Fruit fly (Drosophila melanogaster): ENCODE data around the gene Fhos.
A peak's percentile ranks its signal among the peaks of the same experiment; 100 is the strongest.

The Fhos gene

dm6 chr3L:8827133-8827867 is 73.9 kb downstream of the Fhos start, which contains the start of gene dally:
TSS of gene dally (plus strand) at chr3L:8827505.
- TF ChIP-seq Met (GFP tag; optimal IDR thresholded peaks at IDR 0.05) (peak; percentile 46), dsx (GFP tag; optimal IDR thresholded peaks at IDR 0.05; ENCODE audit: poor library complexity, severe bottlenecking) (peak; percentile 47), CG15336 (GFP tag; IDR thresholded peaks at IDR 0.05) (peak; percentile 54; the same call in 1 of the 2 replicates), CG32006 (GFP tag; optimal IDR thresholded peaks at IDR 0.05) (no peak), salr (GFP tag; optimal IDR thresholded peaks at IDR 0.05) (peak in 1 of 2 experiments; percentile 16), Ets96B (tag; optimal IDR thresholded peaks at IDR 0.05) (peak; percentile 13), net (GFP tag; optimal IDR thresholded peaks at IDR 0.05) (peak; percentile 64), svp (GFP tag) (no peak), CG16779 (tag; optimal IDR thresholded peaks at IDR 0.05) (peak; percentile 54), Sox14 (GFP tag; optimal IDR thresholded peaks at IDR 0.05) (peak; percentile 27), eg (GFP tag; IDR thresholded peaks at IDR 0.05) (peak; percentile 60; the same call in 2 of the 3 replicates), CG8319 (GFP tag; optimal IDR thresholded peaks at IDR 0.05) (no peak), CG9139 (GFP tag; optimal IDR thresholded peaks at IDR 0.05) (peak; percentile 64), Blimp-1 (GFP tag; optimal IDR thresholded peaks at IDR 0.05) (no peak), Eip75B (GFP tag; optimal IDR thresholded peaks at IDR 0.05) (peak; percentile 50), CG6854 (GFP tag; optimal IDR thresholded peaks at IDR 0.05) (peak; percentile 53), CG6792 (GFP tag; optimal IDR thresholded peaks at IDR 0.05) (no peak), CG10669 (GFP tag; optimal IDR thresholded peaks at IDR 0.05) (peak; percentile 17), lz (GFP tag; optimal IDR thresholded peaks at IDR 0.05) (peak; percentile 27), CG3919 (GFP tag; optimal IDR thresholded peaks at IDR 0.05) (peak; percentile 8), CG11294 (GFP tag; IDR thresholded peaks at IDR 0.05) (no peak), Hr39 (GFP tag; optimal IDR thresholded peaks at IDR 0.05) (no peak), CG6163 (GFP tag; IDR thresholded peaks at IDR 0.05) (peak; percentile 75), CG1621 (tag; optimal IDR thresholded peaks at IDR 0.05) (peak; percentile 16), CG8119 (GFP tag; IDR thresholded peaks at IDR 0.05) (peak; percentile 57; the same call in 1 of the 3 replicates), Lpt (GFP tag; optimal IDR thresholded peaks at IDR 0.05) (no peak), CG8632 (GFP tag; optimal IDR thresholded peaks at IDR 0.05) (peak; percentile 9), Sox102F (GFP tag; optimal IDR thresholded peaks at IDR 0.05) (peak; percentile 64), Smox (GFP tag; optimal IDR thresholded peaks at IDR 0.05) (peak; percentile 20), CG10631 (GFP tag; optimal IDR thresholded peaks at IDR 0.05) (no peak), OdsH (GFP tag; optimal IDR thresholded peaks at IDR 0.05) (peak; percentile 37), Eip78C (GFP tag) (peak; percentile 84), vri (GFP tag; optimal IDR thresholded peaks at IDR 0.05) (peak; percentile 58), CG7368 (GFP tag; optimal IDR thresholded peaks at IDR 0.05) (peak; percentile 45), acj6 (GFP tag; optimal IDR thresholded peaks at IDR 0.05) (no peak), esn (GFP tag; optimal IDR thresholded peaks at IDR 0.05) (peak; percentile 60), ss (GFP tag; optimal IDR thresholded peaks at IDR 0.05) (peak; percentile 60 to 67), fkh (GFP tag; optimal IDR thresholded peaks at IDR 0.05) (peak; percentile 40), topi (GFP tag; optimal IDR thresholded peaks at IDR 0.05) (peak; percentile 30)

dm6 chr3L:8827868-8828159 is 74.4 kb downstream of the Fhos start:
- TF ChIP-seq ss (GFP tag; optimal IDR thresholded peaks at IDR 0.05) (peak in 1 of 2 experiments; percentile 21), acj6 (GFP tag; optimal IDR thresholded peaks at IDR 0.05) (no peak)

dm6 chr3L:8829572-8829971 is 76.2 kb downstream of the Fhos start:
- TF ChIP-seq Hr4 (GFP tag; optimal IDR thresholded peaks at IDR 0.05) (no peak), fd85E (GFP tag; optimal IDR thresholded peaks at IDR 0.05) (no peak), Hr39 (GFP tag; optimal IDR thresholded peaks at IDR 0.05) (no peak), Eip78C (GFP tag) (peak; percentile 21)
